In the genomic region with DNA sequence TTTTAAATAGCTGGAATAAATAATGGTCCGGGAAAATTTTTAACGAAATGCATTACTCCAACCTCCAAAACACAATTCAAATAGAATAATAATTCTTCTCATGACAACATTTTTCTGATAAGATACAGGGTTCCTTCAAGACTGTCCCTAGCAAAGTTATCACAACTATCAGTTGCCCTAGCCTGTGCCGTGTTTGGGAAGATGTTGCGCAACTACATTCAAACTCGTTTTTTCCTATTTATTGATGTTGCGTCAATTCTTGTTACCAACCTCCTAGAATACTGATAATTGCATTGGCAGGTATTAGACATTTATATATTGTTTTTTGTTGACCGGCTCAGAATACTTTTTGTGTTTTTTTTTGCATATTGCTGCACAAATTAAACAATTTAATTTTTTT, we compare ENCODE assay signal across 2 worm cellular contexts.
TF ChIP-seq lines count a peak whose summit lies in the region.

No protein-coding gene starts in this region.

TF ChIP-seq in whole organism, late embryonic, 69 proteins besides CTCF, POLR2A, EP300 and RAD21:
- TF ChIP-seq unc-86 (tag; optimal IDR thresholded peaks at IDR 0.05; lab: Kevin White, UChicago): no peak
- TF ChIP-seq elt-2 (tag; optimal IDR thresholded peaks at IDR 0.05; lab: Kevin White, UChicago): peak; percentile 86

TF ChIP-seq in whole organism, mixed stage, embryonic, 35 proteins besides CTCF, POLR2A, EP300 and RAD21:
- no peak for TF ChIP-seq elt-3 (tag; optimal IDR thresholded peaks at IDR 0.05; lab: Kevin White, UChicago)
- TF ChIP-seq nhr-76 (tag; optimal IDR thresholded peaks at IDR 0.05; lab: Kevin White, UChicago): no peak
- TF ChIP-seq ces-1 (GFP tag; optimal IDR thresholded peaks at IDR 0.05; lab: Kevin White, UChicago): no peak
- no peak for TF ChIP-seq ceh-43 (GFP tag; optimal IDR thresholded peaks at IDR 0.05; lab: Kevin White, UChicago)
- peak; percentile 93 for TF ChIP-seq zip-8 (tag; optimal IDR thresholded peaks at IDR 0.05; lab: Kevin White, UChicago)
- TF ChIP-seq nhr-28 (tag; optimal IDR thresholded peaks at IDR 0.05; lab: Kevin White, UChicago): no peak
- TF ChIP-seq nhr-237 (tag; optimal IDR thresholded peaks at IDR 0.05; lab: Kevin White, UChicago): no peak
- no peak for TF ChIP-seq cnd-1 (tag; optimal IDR thresholded peaks at IDR 0.05; lab: Kevin White, UChicago)
